Worm (Caenorhabditis elegans) whole organism, L2 larva: Measurements from ENCODE around the gene sshk-1.

Source experiments
- C34F6.9 ChIP-seq: fragments of 150-350 bp; optimal IDR thresholded peaks from 2 replicates; lab custom pipeline; 2014; ENCODE audit warnings: missing biosample characterization, missing genetic modification characterization
- F13H6.1 ChIP-seq: sonication (generic microtip); optimal IDR thresholded peaks from 2 replicates; lab custom pipeline; 2016; ENCODE audit warnings: missing genetic modification characterization, missing compliant biosample characterization
- Y55F3AM.14 ChIP-seq: fragments of 200-800 bp; sonication (Bioruptor generic); optimal IDR thresholded peaks from 2 replicates; lab custom pipeline; 2018; ENCODE audit warnings: mild to moderate bottlenecking, missing genetic modification characterization, missing compliant biosample characterization
- alr-1 ChIP-seq: fragments of 150-350 bp; optimal IDR thresholded peaks from 2 replicates; lab custom pipeline; 2014; ENCODE audit warnings: missing biosample characterization, missing genetic modification characterization
- ama-1 ChIP-seq: fragments of 150-350 bp; optimal IDR thresholded peaks from 2 replicates; lab custom pipeline; 2018; ENCODE audit warnings: inconsistent platforms
- blmp-1 ChIP-seq: sonication (generic microtip); optimal IDR thresholded peaks from 2 replicates; lab custom pipeline; 2017; ENCODE audit warnings: missing genetic modification characterization, mild to moderate bottlenecking, missing compliant biosample characterization, antibody characterized with exemption, moderate library complexity; ENCODE audit not compliant: insufficient read depth
- ceh-16 ChIP-seq: fragments of 150-350 bp; optimal IDR thresholded peaks from 2 replicates; lab custom pipeline; 2014; ENCODE audit warnings: missing biosample characterization, missing genetic modification characterization
- egl-27 ChIP-seq: sonication (generic microtip); optimal IDR thresholded peaks from 3 replicates; lab custom pipeline; 2017; ENCODE audit warnings: missing biosample characterization, missing genetic modification reagents, missing genetic modification characterization
- elt-3 ChIP-seq: sonication (generic microtip); optimal IDR thresholded peaks from 2 replicates; lab custom pipeline; 2017; ENCODE audit warnings: missing biosample characterization, missing genetic modification characterization
- gmeb-1 ChIP-seq: fragments of 150-350 bp; optimal IDR thresholded peaks from 2 replicates; lab custom pipeline; 2014; ENCODE audit warnings: missing biosample characterization, missing genetic modification characterization
- lin-11 ChIP-seq: fragments of 150-350 bp; sonication (generic microtip); optimal IDR thresholded peaks from 2 replicates; lab custom pipeline; 2014; ENCODE audit warnings: missing biosample characterization, missing genetic modification characterization, inconsistent platforms, mixed read lengths
- lin-13 ChIP-seq: fragments of 150-350 bp; optimal IDR thresholded peaks from 2 replicates; lab custom pipeline; 2014; ENCODE audit warnings: missing biosample characterization, missing genetic modification reagents, missing genetic modification characterization
- lsy-2 ChIP-seq, 2 experiments: fragments of 150-350 bp in 1 of 2; sonication (generic microtip) in 1 of 2; optimal IDR thresholded peaks; 2 replicates each; lab custom pipeline; 2014 to 2017; ENCODE audit warnings: missing biosample characterization in 2 of 2, missing genetic modification characterization in 2 of 2
- mab-5 ChIP-seq: fragments of 150-350 bp; optimal IDR thresholded peaks from 2 replicates; lab custom pipeline; 2014; ENCODE audit warnings: missing biosample characterization, missing genetic modification characterization
- nhr-11 ChIP-seq: fragments of 150-350 bp; optimal IDR thresholded peaks from 2 replicates; lab custom pipeline; 2014; ENCODE audit warnings: missing biosample characterization, missing genetic modification characterization
- nhr-12 ChIP-seq: fragments of 150-350 bp; optimal IDR thresholded peaks from 2 replicates; lab custom pipeline; 2014; ENCODE audit warnings: missing biosample characterization, missing genetic modification characterization
- nhr-129 ChIP-seq: fragments of 150-350 bp; optimal IDR thresholded peaks from 2 replicates; lab custom pipeline; 2014; ENCODE audit warnings: missing biosample characterization, missing genetic modification characterization
- nhr-21 ChIP-seq: fragments of 150-350 bp; optimal IDR thresholded peaks from 2 replicates; lab custom pipeline; 2014; ENCODE audit warnings: missing biosample characterization, missing genetic modification characterization
- nhr-23 ChIP-seq: fragments of 150-350 bp; optimal IDR thresholded peaks from 2 replicates; lab custom pipeline; 2014; ENCODE audit warnings: missing biosample characterization, missing genetic modification reagents, missing genetic modification characterization
- nhr-25 ChIP-seq: fragments of 150-350 bp; sonication (generic microtip); optimal IDR thresholded peaks from 3 replicates; lab custom pipeline; 2014; ENCODE audit warnings: missing biosample characterization, missing genetic modification characterization
- nhr-6 ChIP-seq: fragments of 150-350 bp; optimal IDR thresholded peaks from 2 replicates; lab custom pipeline; 2014; ENCODE audit warnings: missing biosample characterization, missing genetic modification characterization
- nhr-77 ChIP-seq: fragments of 150-350 bp; optimal IDR thresholded peaks from 2 replicates; lab custom pipeline; 2014; ENCODE audit warnings: missing biosample characterization, missing genetic modification characterization
- sem-4 ChIP-seq: fragments of 150-350 bp; optimal IDR thresholded peaks from 2 replicates; lab custom pipeline; 2014; ENCODE audit warnings: missing biosample characterization, missing genetic modification reagents, missing genetic modification characterization
- skn-1 ChIP-seq: sonication (generic microtip); optimal IDR thresholded peaks from 2 replicates; lab custom pipeline; 2017; ENCODE audit warnings: missing biosample characterization, missing genetic modification characterization
- sma-3 ChIP-seq: sonication (generic microtip); optimal IDR thresholded peaks from 2 replicates; lab custom pipeline; 2016; ENCODE audit warnings: missing genetic modification reagents, missing genetic modification characterization, missing compliant biosample characterization
- sma-9 ChIP-seq, 2 experiments: fragments of 150-350 bp in 1 of 2; sonication (generic microtip) in 1 of 2; optimal IDR thresholded peaks; 2 replicates each; lab custom pipeline; 2014 to 2016; ENCODE audit warnings: missing genetic modification characterization in 2 of 2, mild to moderate bottlenecking in 1 of 2, missing biosample characterization in 1 of 2, missing compliant biosample characterization in 1 of 2, missing genetic modification reagents in 1 of 2, moderate library complexity in 1 of 2
- snpc-4 ChIP-seq: fragments of 150-350 bp; optimal IDR thresholded peaks from 2 replicates; lab custom pipeline; 2014; ENCODE audit warnings: missing biosample characterization, missing genetic modification characterization
- unc-39 ChIP-seq: fragments of 150-350 bp; optimal IDR thresholded peaks from 2 replicates; lab custom pipeline; 2014; ENCODE audit warnings: missing biosample characterization, missing genetic modification characterization
- unc-55 ChIP-seq: fragments of 150-350 bp; sonication (generic microtip); optimal IDR thresholded peaks from 3 replicates; lab custom pipeline; 2014; ENCODE audit warnings: missing biosample characterization, missing genetic modification reagents, missing genetic modification characterization
- ztf-4 ChIP-seq: fragments of 150-350 bp; optimal IDR thresholded peaks from 2 replicates; lab custom pipeline; 2014; ENCODE audit warnings: missing biosample characterization, missing genetic modification characterization

Gene sshk-1

DNA sequence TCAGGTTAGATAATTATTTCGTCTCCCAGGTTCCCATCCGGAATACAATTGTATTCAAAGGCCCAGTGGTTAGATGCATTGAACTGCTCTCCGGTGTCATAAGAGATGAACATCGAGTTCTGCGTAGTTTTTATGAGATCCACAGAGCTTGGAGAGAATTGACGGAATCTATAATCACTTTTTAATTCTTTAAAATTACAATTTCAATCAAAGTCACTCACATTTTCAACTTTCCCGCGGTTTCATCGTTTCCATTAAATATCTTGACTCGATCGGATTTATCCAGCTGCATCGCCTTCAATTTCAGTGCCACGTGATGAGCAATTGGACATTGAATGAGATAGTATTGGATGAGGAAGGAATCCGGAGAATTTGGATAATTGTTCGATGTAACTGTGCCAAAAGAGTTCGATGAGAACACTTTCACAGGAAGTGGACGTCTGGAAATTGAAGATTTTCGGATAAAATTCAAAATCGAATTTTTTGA is 31.8 kb downstream of the sshk-1 start:
- TF ChIP-seq gmeb-1 (tag; lab: Kevin White, UChicago) (no peak), nhr-21 (no peak), lin-13 (GFP tag; lab: Kevin White, UChicago) (peak; percentile 2), unc-55 (GFP tag; lab: Kevin White, UChicago) (no peak), F13H6.1 (tag; lab: Kevin White, UChicago) (peak; percentile 52), lsy-2 (tag; optimal IDR thresholded peaks at IDR 0.05; lab: Kevin White, UChicago) (peak in 1 of 2 experiments; percentile 22), nhr-6 (no peak), alr-1 (no peak), unc-39 (tag; lab: Kevin White, UChicago) (no peak), mab-5 (no peak), C34F6.9 (peak; percentile 35), ama-1 (lab: Kevin White, UChicago) (peak; percentile 86), skn-1 (tag; lab: Kevin White, UChicago) (no peak), nhr-129 (tag; lab: Kevin White, UChicago) (peak; percentile 14)

DNA sequence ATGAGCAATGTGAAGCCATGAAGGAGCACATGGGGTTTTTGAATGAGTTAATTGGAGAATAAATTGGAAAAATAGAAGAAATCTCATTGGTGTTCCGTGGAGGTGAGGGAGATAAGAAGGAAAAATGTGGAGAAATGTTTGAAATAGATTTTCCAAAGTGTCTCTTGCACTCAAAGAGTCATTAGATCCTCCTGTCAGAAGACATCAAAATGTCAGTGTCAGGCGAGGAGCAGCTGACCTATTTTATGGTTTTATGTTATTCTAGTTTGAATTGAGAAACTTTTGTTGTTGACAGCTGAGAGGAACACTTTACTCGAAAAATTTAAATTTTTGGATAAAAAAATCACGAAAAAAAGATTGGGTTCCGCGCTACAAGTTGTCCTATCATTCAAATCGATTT is 34.6 kb downstream of the sshk-1 start, which contains the start of gene clec-264:
clec-264 (minus strand) TSS at position 122 of the 400 bp plus-strand sequence.
- TF ChIP-seq nhr-11 (tag; lab: Kevin White, UChicago) (no peak), nhr-23 (no peak), sma-9 (GFP tag; optimal IDR thresholded peaks at IDR 0.05; lab: Kevin White, UChicago) (no peak), sma-9 (tag; optimal IDR thresholded peaks at IDR 0.05; lab: Kevin White, UChicago) (no peak), ama-1 (lab: Kevin White, UChicago) (no peak), ceh-16 (tag; lab: Kevin White, UChicago) (no peak), mab-5 (no peak), unc-55 (GFP tag; lab: Kevin White, UChicago) (no peak), sem-4 (tag; lab: Kevin White, UChicago) (no peak), egl-27 (no peak), sma-3 (GFP tag; lab: Kevin White, UChicago) (no peak), ztf-4 (tag; lab: Kevin White, UChicago) (no peak), Y55F3AM.14 (GFP tag; lab: Kevin White, UChicago) (no peak)

DNA sequence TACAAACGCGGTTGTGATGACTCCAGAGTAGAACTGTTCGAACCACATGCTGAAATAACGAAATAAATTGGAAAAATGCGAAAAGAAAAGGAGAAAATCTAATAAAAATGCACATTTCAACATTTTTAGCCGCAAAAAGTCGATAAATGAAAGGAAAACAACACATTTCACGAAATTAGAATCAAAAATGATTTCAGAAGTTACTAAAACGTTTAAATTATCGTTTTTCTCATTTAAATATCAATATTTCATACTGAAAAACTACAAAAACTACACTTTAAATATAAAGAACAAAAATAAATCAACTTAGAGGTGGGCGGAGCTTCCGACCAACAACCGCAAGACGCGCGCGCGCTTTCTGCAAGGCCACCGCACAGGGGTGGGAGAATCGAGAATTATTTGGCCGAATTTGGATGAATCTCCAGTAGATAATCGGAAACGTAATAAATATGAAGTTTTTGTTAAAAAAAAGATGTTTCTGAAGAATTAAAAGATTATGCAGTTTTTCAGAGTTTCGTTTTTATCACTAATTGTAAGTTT is 36.0 kb downstream of the sshk-1 start, which contains the start of gene ndua-1:
ndua-1 (minus strand) TSS at position 51 of the 540 bp plus-strand sequence.
- TF ChIP-seq snpc-4 (no peak), sma-3 (GFP tag; lab: Kevin White, UChicago) (peak; percentile 47), sma-9 (GFP tag; optimal IDR thresholded peaks at IDR 0.05; lab: Kevin White, UChicago) (peak; percentile 26), sma-9 (tag; optimal IDR thresholded peaks at IDR 0.05; lab: Kevin White, UChicago) (no peak), nhr-12 (tag; lab: Kevin White, UChicago) (no peak), ceh-16 (tag; lab: Kevin White, UChicago) (no peak), gmeb-1 (tag; lab: Kevin White, UChicago) (peak; percentile 48), nhr-129 (tag; lab: Kevin White, UChicago) (peak; percentile 21), F13H6.1 (tag; lab: Kevin White, UChicago) (peak; percentile 39), lsy-2 (tag; optimal IDR thresholded peaks at IDR 0.05; lab: Kevin White, UChicago) (peak in 1 of 2 experiments; percentile 64), lin-11 (peak; percentile 35), nhr-77 (no peak), elt-3 (tag; lab: Kevin White, UChicago) (no peak), lin-13 (GFP tag; lab: Kevin White, UChicago) (peak; percentile 49), C34F6.9 (peak; percentile 30), sem-4 (tag; lab: Kevin White, UChicago) (peak; percentile 38), unc-55 (GFP tag; lab: Kevin White, UChicago) (peak; percentile 62)
- TF ChIP-seq, all 48 proteins: peak for 11

DNA sequence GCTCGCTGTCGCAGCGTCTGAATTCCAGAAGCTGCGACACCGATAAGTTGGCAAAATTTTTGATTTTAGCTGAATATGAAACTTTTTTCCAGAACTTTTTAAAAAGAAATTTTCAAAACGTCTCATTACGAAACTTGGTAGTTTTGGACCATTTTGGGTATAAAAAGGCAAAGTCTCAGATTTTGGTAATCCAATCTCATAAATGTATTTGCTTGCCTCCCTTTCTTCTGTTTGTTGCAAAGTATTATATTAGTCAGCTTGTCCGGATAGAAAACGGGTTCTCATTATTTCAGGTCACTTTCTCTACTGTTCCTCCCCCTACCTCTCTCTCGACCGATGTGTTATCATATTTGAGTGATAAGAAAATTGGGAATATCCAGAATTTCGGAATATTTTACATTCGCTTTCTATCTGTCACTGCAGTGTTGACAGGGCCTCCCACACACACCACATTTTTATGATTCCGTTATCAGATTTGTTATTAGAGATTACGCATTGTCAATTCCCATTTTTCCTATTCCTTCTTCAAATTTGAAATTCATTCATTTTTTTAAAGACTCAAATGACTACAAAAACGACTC is 37.7 kb downstream of the sshk-1 start, which contains the start of gene F31D4.5:
F31D4.5 (plus strand) TSS at position 491 of the 581 bp plus-strand sequence.
- no peak for TF ChIP-seq nhr-25
- TF ChIP-seq elt-3 (tag; lab: Kevin White, UChicago) = no peak

DNA sequence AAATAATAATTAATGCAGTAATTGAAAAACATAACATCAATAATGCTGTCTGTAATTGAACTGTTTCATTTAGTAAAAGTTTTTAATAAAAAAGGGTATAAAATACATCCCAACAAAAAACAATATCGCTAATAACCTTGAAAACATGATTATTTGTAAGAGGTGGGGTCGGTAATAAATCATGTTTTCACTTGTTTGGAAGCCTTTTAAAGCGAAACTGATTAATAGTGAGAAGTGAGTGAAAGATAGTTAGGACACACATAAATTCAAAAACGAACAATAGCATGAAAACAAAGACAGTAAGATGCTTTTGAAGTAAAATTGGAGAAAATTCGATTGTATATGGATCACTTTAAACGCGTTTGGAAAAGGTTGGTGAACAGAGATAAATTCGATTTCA is 45.1 kb downstream of the sshk-1 start, which contains the start of gene try-4:
try-4 (minus strand) TSS at position 74 of the 400 bp plus-strand sequence.
- TF ChIP-seq blmp-1 (tag; lab: Kevin White, UChicago) = peak; percentile 90
- TF ChIP-seq nhr-25 = peak; percentile 46
- TF ChIP-seq alr-1 = no peak
